Fruit fly (Drosophila melanogaster): ENCODE data around the gene CG14664.

DNA sequence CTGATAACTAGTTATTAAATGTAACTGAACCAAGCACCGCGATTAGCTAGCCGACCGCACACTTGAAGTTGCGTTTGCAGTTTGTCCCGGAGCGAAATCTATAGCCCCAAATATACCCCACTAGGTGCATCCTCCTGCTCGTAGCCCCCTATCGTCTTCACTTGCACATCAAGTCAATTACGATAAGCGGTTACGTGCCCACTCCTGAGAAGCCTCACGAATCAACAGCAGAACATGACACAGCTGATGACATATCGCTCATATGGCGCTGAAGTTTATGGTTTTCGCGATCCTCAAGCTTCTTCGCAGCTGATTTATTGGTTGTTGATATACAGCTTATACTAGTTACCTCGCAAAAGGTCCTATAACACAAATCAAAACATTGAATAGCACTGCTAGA lies 37.3 kb downstream of the CG14664 start:
- TF ChIP-seq psq (optimal IDR thresholded peaks at IDR 0.05), result no peak
- TF ChIP-seq ttk (optimal IDR thresholded peaks at IDR 0.05), result no peak
- no peak for TF ChIP-seq h (optimal IDR thresholded peaks at IDR 0.05)
- no peak for TF ChIP-seq Sin3A (optimal IDR thresholded peaks at IDR 0.05)
- no peak for TF ChIP-seq insv (optimal IDR thresholded peaks at IDR 0.05)
- no peak for TF ChIP-seq Myc (optimal IDR thresholded peaks at IDR 0.05)
